Worm (Caenorhabditis elegans) whole organism, young adult: Measurements from ENCODE around the gene clr-1.
A peak's percentile ranks its signal among the peaks of the same experiment; 100 is the strongest.

Source experiments
- B0019.2 ChIP-seq: fragments of 200-800 bp; sonication (Bioruptor generic); conservative IDR thresholded peaks from 2 replicates; pipeline ENCODE4 v1.3.6; 2022; ENCODE audit warnings: missing genetic modification reagents, missing genetic modification characterization, missing compliant biosample characterization
- B0261.1 ChIP-seq: sonication (generic microtip); optimal IDR thresholded peaks from 2 replicates; lab custom pipeline; 2016; ENCODE audit warnings: mild to moderate bottlenecking, missing genetic modification characterization, moderate library complexity, missing compliant biosample characterization
- C06A6.2 ChIP-seq: fragments of 200-800 bp; sonication (Bioruptor generic); conservative IDR thresholded peaks from 2 replicates; pipeline ENCODE4 v1.3.6; 2022; ENCODE audit warnings: missing genetic modification characterization, missing compliant biosample characterization
- C17E4.6 ChIP-seq: fragments of 200-800 bp; sonication (Bioruptor generic); IDR thresholded peaks from 2 replicates; pipeline ENCODE4 v1.3.6; 2022; ENCODE audit warnings: missing genetic modification reagents, missing genetic modification characterization, missing compliant biosample characterization
- D2030.7 ChIP-seq: fragments of 200-800 bp; sonication (Bioruptor generic); IDR thresholded peaks from 2 replicates; pipeline ENCODE4 v1.3.6; 2022; ENCODE audit warnings: missing genetic modification reagents, missing genetic modification characterization, missing compliant biosample characterization
- F22D6.2 ChIP-seq: sonication (generic microtip); optimal IDR thresholded peaks from 2 replicates; lab custom pipeline; 2016; ENCODE audit warnings: mild to moderate bottlenecking, missing genetic modification characterization, missing compliant biosample characterization
- F33H1.4 ChIP-seq: fragments of 200-800 bp; sonication (Bioruptor generic); IDR thresholded peaks from 2 replicates; pipeline ENCODE4 v1.3.6; 2022; ENCODE audit warnings: missing genetic modification reagents, missing genetic modification characterization, missing compliant biosample characterization
- F39B2.1 ChIP-seq: fragments of 200-800 bp; sonication (Bioruptor generic); IDR thresholded peaks from 2 replicates; pipeline ENCODE4 v1.3.6; 2022; ENCODE audit warnings: missing genetic modification reagents, missing genetic modification characterization, missing compliant biosample characterization
- F55B11.4 ChIP-seq: sonication (generic microtip); optimal IDR thresholded peaks from 2 replicates; lab custom pipeline; 2016; ENCODE audit warnings: missing compliant biosample characterization, missing genetic modification characterization, borderline replicate concordance; ENCODE audit not compliant: insufficient read depth
- F57A8.1 ChIP-seq: fragments of 200-800 bp; sonication (Bioruptor generic); optimal IDR thresholded peaks from 2 replicates; lab custom pipeline; 2018; ENCODE audit warnings: mild to moderate bottlenecking, missing genetic modification characterization, moderate library complexity, missing compliant biosample characterization
- cebp-1 ChIP-seq, 2 experiments: fragments of 200-800 bp in 1 of 2; sonication (Bioruptor generic) in 1 of 2; sonication (generic microtip) in 1 of 2; IDR thresholded peaks in 1 of 2; optimal IDR thresholded peaks in 1 of 2; 2 replicates each; pipeline versions ENCODE4 v1.3.6 to Lab custom; 2017 to 2022; ENCODE audit warnings: missing compliant biosample characterization in 2 of 2, missing genetic modification characterization in 2 of 2, mild to moderate bottlenecking in 1 of 2, missing genetic modification reagents in 1 of 2, moderate library complexity in 1 of 2
- ceh-91 ChIP-seq: fragments of 200-800 bp; sonication (Bioruptor generic); IDR thresholded peaks from 2 replicates; pipeline ENCODE4 v1.3.6; 2022; ENCODE audit warnings: missing genetic modification reagents, missing genetic modification characterization, missing compliant biosample characterization
- efl-1 ChIP-seq: fragments of 150-350 bp; optimal IDR thresholded peaks from 2 replicates; lab custom pipeline; 2014; ENCODE audit warnings: missing biosample characterization, missing genetic modification reagents, missing genetic modification characterization
- egl-44 ChIP-seq: fragments of 200-800 bp; sonication (Bioruptor generic); IDR thresholded peaks from 2 replicates; pipeline ENCODE4 v1.3.6; 2022; ENCODE audit warnings: missing genetic modification reagents, missing genetic modification characterization, missing compliant biosample characterization
- egrh-3 ChIP-seq: fragments of 200-800 bp; sonication (Bioruptor generic); IDR thresholded peaks from 2 replicates; pipeline ENCODE4 v1.3.6; 2022; ENCODE audit warnings: missing genetic modification reagents, missing genetic modification characterization, missing compliant biosample characterization
- ets-4 ChIP-seq: fragments of 200-800 bp; sonication (Bioruptor generic); optimal IDR thresholded peaks from 2 replicates; lab custom pipeline; 2018; ENCODE audit warnings: mild to moderate bottlenecking, missing genetic modification characterization, missing compliant biosample characterization
- him-1 ChIP-seq: sonication (generic microtip); optimal IDR thresholded peaks from 2 replicates; lab custom pipeline; 2016; ENCODE audit warnings: missing genotype, missing genetic modification reagents, missing genetic modification characterization, missing compliant biosample characterization
- hmg-1.2 ChIP-seq: fragments of 200-800 bp; sonication (Bioruptor generic); IDR thresholded peaks from 2 replicates; pipeline ENCODE4 v1.3.6; 2022; ENCODE audit warnings: missing genetic modification reagents, missing genetic modification characterization, missing compliant biosample characterization
- lin-40 ChIP-seq: sonication (generic microtip); optimal IDR thresholded peaks from 2 replicates; lab custom pipeline; 2016; ENCODE audit warnings: missing genetic modification characterization, mild to moderate bottlenecking, missing compliant biosample characterization, missing genotype, missing genetic modification reagents
- lin-54 ChIP-seq: fragments of 200-800 bp; sonication (Bioruptor generic); optimal IDR thresholded peaks from 2 replicates; lab custom pipeline; 2018; ENCODE audit warnings: mild to moderate bottlenecking, missing genetic modification characterization, missing compliant biosample characterization
- lsl-1 ChIP-seq: fragments of 200-800 bp; sonication (Bioruptor generic); optimal IDR thresholded peaks from 2 replicates; lab custom pipeline; 2018; ENCODE audit warnings: mild to moderate bottlenecking, missing genetic modification characterization, moderate library complexity, missing compliant biosample characterization
- lsy-27 ChIP-seq: sonication (generic microtip); optimal IDR thresholded peaks from 2 replicates; lab custom pipeline; 2017; ENCODE audit warnings: missing genetic modification characterization, mild to moderate bottlenecking, missing compliant biosample characterization, antibody characterized with exemption, missing genotype, borderline replicate concordance; ENCODE audit not compliant: insufficient read depth
- madf-10 ChIP-seq: sonication (generic microtip); optimal IDR thresholded peaks from 2 replicates; lab custom pipeline; 2016; ENCODE audit warnings: mild to moderate bottlenecking, missing genetic modification characterization, missing compliant biosample characterization
- madf-6 ChIP-seq: fragments of 200-800 bp; sonication (Bioruptor generic); IDR thresholded peaks from 2 replicates; pipeline ENCODE4 v1.3.6; 2022; ENCODE audit warnings: missing genetic modification reagents, missing genetic modification characterization, missing compliant biosample characterization
- madf-8 ChIP-seq: fragments of 200-800 bp; sonication (Bioruptor generic); conservative IDR thresholded peaks from 2 replicates; pipeline ENCODE4 v1.3.6; 2022; ENCODE audit warnings: missing genetic modification reagents, missing genetic modification characterization, missing compliant biosample characterization
- mel-28 ChIP-seq: sonication (generic microtip); optimal IDR thresholded peaks from 2 replicates; lab custom pipeline; 2016; ENCODE audit warnings: borderline replicate concordance, mild to moderate bottlenecking, missing genetic modification characterization, missing compliant biosample characterization
- rcor-1 ChIP-seq: fragments of 200-800 bp; sonication (Bioruptor generic); IDR thresholded peaks from 2 replicates; pipeline ENCODE4 v1.3.6; 2022; ENCODE audit warnings: missing genetic modification reagents, missing genetic modification characterization, missing compliant biosample characterization
- rec-8 ChIP-seq, 2 experiments: sonication (generic microtip); optimal IDR thresholded peaks; 2 replicates each; lab custom pipeline; 2016; ENCODE audit warnings: mild to moderate bottlenecking in 2 of 2, missing genetic modification characterization in 2 of 2, missing genetic modification reagents in 2 of 2, missing genotype in 2 of 2, missing biosample characterization in 1 of 2, missing compliant biosample characterization in 1 of 2, moderate library complexity in 1 of 2
- rpc-1 ChIP-seq, 2 experiments: fragments of 150-350 bp in 1 of 2; sonication (generic microtip) in 1 of 2; optimal IDR thresholded peaks; 2 replicates each; lab custom pipeline; 2014 to 2018; ENCODE audit warnings: missing biosample characterization in 1 of 2, missing genetic modification characterization in 1 of 2, missing genetic modification reagents in 1 of 2, missing genotype in 1 of 2
- snpc-1.3 ChIP-seq: sonication (generic microtip); optimal IDR thresholded peaks from 2 replicates; lab custom pipeline; 2017; ENCODE audit warnings: missing genetic modification characterization, mild to moderate bottlenecking, missing compliant biosample characterization, antibody characterized with exemption, moderate library complexity, missing genotype, missing genetic modification reagents; ENCODE audit not compliant: insufficient read depth
- snpc-3.4 ChIP-seq: sonication (generic microtip); optimal IDR thresholded peaks from 2 replicates; lab custom pipeline; 2017; ENCODE audit warnings: missing genetic modification characterization, mild to moderate bottlenecking, missing compliant biosample characterization, antibody characterized with exemption, moderate library complexity, missing genotype, missing genetic modification reagents
- somi-1 ChIP-seq: fragments of 200-800 bp; sonication (Bioruptor generic); optimal IDR thresholded peaks from 2 replicates; lab custom pipeline; 2018; ENCODE audit warnings: mild to moderate bottlenecking, missing genetic modification characterization, missing compliant biosample characterization
- unc-62 ChIP-seq: fragments of 150-350 bp; optimal IDR thresholded peaks from 2 replicates; lab custom pipeline; 2014; ENCODE audit warnings: missing biosample characterization, missing genetic modification reagents, missing genetic modification characterization
- xnd-1 ChIP-seq: sonication (generic microtip); optimal IDR thresholded peaks from 2 replicates; lab custom pipeline; 2016; ENCODE audit warnings: missing genotype, missing genetic modification reagents, missing genetic modification characterization, missing compliant biosample characterization
- ztf-3 ChIP-seq: fragments of 200-800 bp; sonication (Bioruptor generic); optimal IDR thresholded peaks from 2 replicates; lab custom pipeline; 2018; ENCODE audit warnings: mild to moderate bottlenecking, missing genetic modification characterization, missing compliant biosample characterization

The clr-1 gene

ce11 chrII:5465729-5466408 is at the start of gene clr-1:
TSS of gene clr-1 (plus strand) at chrII:5466358.
- TF ChIP-seq lsl-1 = peak; percentile 94
- no peak for TF ChIP-seq lsy-27 (tag; lab: Kevin White, UChicago)
- no peak for TF ChIP-seq F55B11.4 (tag; lab: Kevin White, UChicago)
- TF ChIP-seq snpc-1.3 (tag; lab: Kevin White, UChicago) = peak; percentile 24
- TF ChIP-seq D2030.7 (GFP tag; lab: Robert Waterston, UW) = peak; percentile 28; the same call in 1 of the 2 replicates
- peak; percentile 92 for TF ChIP-seq madf-8 (GFP tag; lab: Robert Waterston, UW)
- TF ChIP-seq ceh-91 = peak; percentile 79
- peak; percentile 9 for TF ChIP-seq lin-54 (GFP tag; lab: Kevin White, UChicago)
- TF ChIP-seq ets-4 (GFP tag; lab: Kevin White, UChicago) = no peak
- TF ChIP-seq F39B2.1 = no peak
- TF ChIP-seq xnd-1 (tag; lab: Kevin White, UChicago) = peak; percentile 89
- TF ChIP-seq efl-1 (GFP tag; lab: Kevin White, UChicago) = peak; percentile 6
- TF ChIP-seq unc-62 (GFP tag; lab: Kevin White, UChicago) = no peak
- no peak for TF ChIP-seq B0261.1
- no peak for TF ChIP-seq somi-1 (GFP tag; lab: Kevin White, UChicago)
- no peak for TF ChIP-seq mel-28
- TF ChIP-seq him-1 = no peak
- TF ChIP-seq madf-10 (tag; lab: Kevin White, UChicago) = no peak
- TF ChIP-seq madf-6 (GFP tag; lab: Robert Waterston, UW) = peak; percentile 94
- peak; percentile 89 for TF ChIP-seq F33H1.4 (GFP tag; lab: Robert Waterston, UW)
- TF ChIP-seq C17E4.6 (GFP tag; lab: Robert Waterston, UW) = no peak
- TF ChIP-seq hmg-1.2 (GFP tag; lab: Robert Waterston, UW) = peak; percentile 49; the same call in 1 of the 2 replicates

ce11 chrII:5417905-5418304 is 48.3 kb upstream of the clr-1 start:
- no peak for TF ChIP-seq F55B11.4 (tag; lab: Kevin White, UChicago)
- no peak for TF ChIP-seq egl-44 (GFP tag; lab: Robert Waterston, UW)
- TF ChIP-seq snpc-3.4 (tag; lab: Kevin White, UChicago) = no peak
- no peak for TF ChIP-seq egrh-3
- no peak for TF ChIP-seq ztf-3 (GFP tag; lab: Kevin White, UChicago)
- TF ChIP-seq cebp-1 (GFP tag; IDR thresholded peaks at IDR 0.05; lab: Robert Waterston, UW) = no peak
- no peak for TF ChIP-seq cebp-1 (tag; optimal IDR thresholded peaks at IDR 0.05; lab: Kevin White, UChicago)
- TF ChIP-seq C06A6.2 (GFP tag; lab: Robert Waterston, UW) = no peak
- no peak for TF ChIP-seq F57A8.1 (GFP tag; lab: Kevin White, UChicago)
- TF ChIP-seq F22D6.2 (tag; lab: Kevin White, UChicago) = no peak
- no peak for TF ChIP-seq rpc-1 (optimal IDR thresholded peaks at IDR 0.05; lab: Kevin White, UChicago)
- TF ChIP-seq rpc-1 (tag; optimal IDR thresholded peaks at IDR 0.05; lab: Kevin White, UChicago) = no peak
- no peak for TF ChIP-seq rcor-1 (GFP tag; lab: Robert Waterston, UW)
- TF ChIP-seq rec-8 (tag; optimal IDR thresholded peaks at IDR 0.05; lab: Kevin White, UChicago) = no peak
- TF ChIP-seq lin-40 (tag; lab: Kevin White, UChicago) = no peak
- TF ChIP-seq B0019.2 (GFP tag; lab: Robert Waterston, UW) = no peak
- no peak for TF ChIP-seq B0261.1
- TF ChIP-seq, all 124 proteins: peak for 0
